In genomic region chr2L:10321036-10321583, dm6 we compare ENCODE assay signal across 4 fruit fly cellular contexts.
TF ChIP-seq lines count a peak whose summit lies in the region.

No protein-coding gene starts in this region.

- no peak for TF ChIP-seq CTCF in whole organism, embryonic (GFP tag; optimal IDR thresholded peaks at IDR 0.05; lab: Kevin White, UChicago)

TF ChIP-seq in whole organism, adult, 20 proteins besides CTCF, POLR2A, EP300 and RAD21:
- TF ChIP-seq CG7045 (GFP tag; optimal IDR thresholded peaks at IDR 0.05; lab: Kevin White, UChicago) = no peak
- no peak for TF ChIP-seq CG11617 (GFP tag; optimal IDR thresholded peaks at IDR 0.05; lab: Kevin White, UChicago)
- TF ChIP-seq ovo (GFP tag; optimal IDR thresholded peaks at IDR 0.05; lab: Kevin White, UChicago) = no peak
- TF ChIP-seq CG7101 (tag; optimal IDR thresholded peaks at IDR 0.05; lab: Kevin White, UChicago) = no peak
- TF ChIP-seq cic (GFP tag; optimal IDR thresholded peaks at IDR 0.05; lab: Kevin White, UChicago) = no peak
- peak; percentile 6 for TF ChIP-seq CG14711 (tag; optimal IDR thresholded peaks at IDR 0.05; lab: Kevin White, UChicago)
- TF ChIP-seq cnc (optimal IDR thresholded peaks at IDR 0.05; lab: Kevin White, UChicago) = no peak

TF ChIP-seq in whole organism, embryonic, 481 proteins besides CTCF, POLR2A, EP300 and RAD21 (continues in another document):
- TF ChIP-seq CG10321 (GFP tag; IDR thresholded peaks at IDR 0.05; lab: Robert Waterston, UW) (no peak), CG32767 (GFP tag; IDR thresholded peaks at IDR 0.05; lab: Robert Waterston, UW) (no peak), CG10979 (tag; optimal IDR thresholded peaks at IDR 0.05; lab: Kevin White, UChicago) (peak; percentile 4), Gug (GFP tag; IDR thresholded peaks at IDR 0.05; lab: Robert Waterston, UW) (peak; percentile 17; the same call in 1 of the 4 replicates), en (GFP tag; optimal IDR thresholded peaks at IDR 0.05; lab: Kevin White, UChicago) (peak; percentile 15), row (GFP tag; IDR thresholded peaks at IDR 0.05; lab: Robert Waterston, UW) (no peak), CG16779 (GFP tag; IDR thresholded peaks at IDR 0.05; lab: Robert Waterston, UW) (no peak), mld (GFP tag; IDR thresholded peaks at IDR 0.05; lab: Robert Waterston, UW; ENCODE audit: partially characterized antibody) (0 out of 3 replicates have a peak, but pooled peaks have one; percentile 51), nau (GFP tag; optimal IDR thresholded peaks at IDR 0.05; lab: Kevin White, UChicago) (no peak), knrl (GFP tag; IDR thresholded peaks at IDR 0.05; lab: Robert Waterston, UW; ENCODE audit: partially characterized antibody) (peak; percentile 86; the same call in 2 of the 3 replicates), CG7556 (GFP tag; optimal IDR thresholded peaks at IDR 0.05; lab: Kevin White, UChicago) (peak; percentile 5), inv (GFP tag; IDR thresholded peaks at IDR 0.05; lab: Robert Waterston, UW; ENCODE audit: partially characterized antibody) (peak; percentile 86), tgo (GFP tag; IDR thresholded peaks at IDR 0.05; lab: Robert Waterston, UW) (no peak), Hey (tag; optimal IDR thresholded peaks at IDR 0.05; lab: Kevin White, UChicago) (no peak), zfh1 (GFP tag; IDR thresholded peaks at IDR 0.05; lab: Robert Waterston, UW) (no peak), BtbVII (GFP tag; optimal IDR thresholded peaks at IDR 0.05; lab: Kevin White, UChicago) (no peak), tin (GFP tag; optimal IDR thresholded peaks at IDR 0.05; lab: Kevin White, UChicago) (peak; percentile 14), unc-4 (GFP tag; IDR thresholded peaks at IDR 0.05; lab: Robert Waterston, UW; ENCODE audit: partially characterized antibody) (peak; percentile 76), zfh2 (GFP tag; optimal IDR thresholded peaks at IDR 0.05; lab: Kevin White, UChicago) (peak; percentile 35), CG1603 (tag; optimal IDR thresholded peaks at IDR 0.05; lab: Kevin White, UChicago) (peak; percentile 2), dan (GFP tag; IDR thresholded peaks at IDR 0.05; lab: Robert Waterston, UW) (no peak), CG8281 (tag; optimal IDR thresholded peaks at IDR 0.05; lab: Kevin White, UChicago) (peak; percentile 16), Nf-YC (tag; optimal IDR thresholded peaks at IDR 0.05; lab: Kevin White, UChicago) (peak; percentile 2), vvl (GFP tag; IDR thresholded peaks at IDR 0.05; lab: Robert Waterston, UW) (0 out of 2 replicates have a peak, but pooled peaks have one; percentile 5), gcm2 (GFP tag; optimal IDR thresholded peaks at IDR 0.05; lab: Kevin White, UChicago) (no peak), Dad (GFP tag; optimal IDR thresholded peaks at IDR 0.05; lab: Kevin White, UChicago) (no peak), gem (tag; optimal IDR thresholded peaks at IDR 0.05; lab: Kevin White, UChicago) (no peak)

TF ChIP-seq in whole organism, prepupa, 60 proteins besides CTCF, POLR2A, EP300 and RAD21:
- TF ChIP-seq cyc (GFP tag; optimal IDR thresholded peaks at IDR 0.05; lab: Kevin White, UChicago) = peak; percentile 9
- no peak for TF ChIP-seq CG3919 (GFP tag; optimal IDR thresholded peaks at IDR 0.05; lab: Kevin White, UChicago)
- TF ChIP-seq CG9139 (GFP tag; optimal IDR thresholded peaks at IDR 0.05; lab: Kevin White, UChicago) = no peak
- TF ChIP-seq Eip78C (GFP tag; lab: Kevin White, UChicago) = peak; percentile 71
- no peak for TF ChIP-seq CG4318 (GFP tag; optimal IDR thresholded peaks at IDR 0.05; lab: Kevin White, UChicago)
- no peak for TF ChIP-seq Gug (GFP tag; IDR thresholded peaks at IDR 0.05; lab: Robert Waterston, UW)
- TF ChIP-seq fkh (GFP tag; optimal IDR thresholded peaks at IDR 0.05; lab: Kevin White, UChicago) = peak; percentile 85
- TF ChIP-seq CG6854 (GFP tag; optimal IDR thresholded peaks at IDR 0.05; lab: Kevin White, UChicago) = no peak
- TF ChIP-seq CG3032 (tag; optimal IDR thresholded peaks at IDR 0.05; lab: Kevin White, UChicago) = no peak
- no peak for TF ChIP-seq eg (GFP tag; IDR thresholded peaks at IDR 0.05; lab: Robert Waterston, UW)

TF ChIP-seq in whole organism, wandering third instar larva, 38 proteins besides CTCF, POLR2A, EP300 and RAD21:
- TF ChIP-seq brk (GFP tag; optimal IDR thresholded peaks at IDR 0.05; lab: Kevin White, UChicago) (peak; percentile 10), CrebA (GFP tag; optimal IDR thresholded peaks at IDR 0.05; lab: Kevin White, UChicago; ENCODE audit: borderline replicate concordance) (no peak), Hr78 (GFP tag; optimal IDR thresholded peaks at IDR 0.05; lab: Kevin White, UChicago) (no peak), usp (GFP tag; optimal IDR thresholded peaks at IDR 0.05; lab: Kevin White, UChicago) (no peak), Mio (GFP tag; optimal IDR thresholded peaks at IDR 0.05; lab: Kevin White, UChicago) (no peak), Dfd (GFP tag; optimal IDR thresholded peaks at IDR 0.05; lab: Kevin White, UChicago) (no peak), ey (GFP tag; optimal IDR thresholded peaks at IDR 0.05; lab: Kevin White, UChicago) (no peak), Rel (GFP tag; optimal IDR thresholded peaks at IDR 0.05; lab: Kevin White, UChicago) (no peak), Rel (tag; optimal IDR thresholded peaks at IDR 0.05; lab: Kevin White, UChicago) (peak; percentile 69), woc (GFP tag; optimal IDR thresholded peaks at IDR 0.05; lab: Kevin White, UChicago) (peak; percentile 10), Dif (GFP tag; optimal IDR thresholded peaks at IDR 0.05; lab: Kevin White, UChicago; ENCODE audit: partially characterized antibody) (no peak), sv (GFP tag; optimal IDR thresholded peaks at IDR 0.05; lab: Kevin White, UChicago) (no peak), N (GFP tag; optimal IDR thresholded peaks at IDR 0.05; lab: Kevin White, UChicago) (no peak), Hr83 (GFP tag; optimal IDR thresholded peaks at IDR 0.05; lab: Kevin White, UChicago; ENCODE audit: poor library complexity, severe bottlenecking) (no peak), h (GFP tag; optimal IDR thresholded peaks at IDR 0.05; lab: Kevin White, UChicago) (peak; percentile 11)
